Worm (Caenorhabditis elegans): ENCODE measurements around the gene R05D3.9.
A peak's percentile ranks its signal among the peaks of the same experiment; 100 is the strongest.
"Not testable (repeated sequence)": the region's sequence is repeated elsewhere in the genome, so short reads cannot be mapped to it uniquely, and the experiment has no call there.

The R05D3.9 gene

ce11 chrIII:8347822-8348221 lies 20.7 kb downstream of the R05D3.9 start, which contains the start of gene clc-29:
clc-29 (minus strand) TSS chrIII:8347922.
- TF ChIP-seq lin-38, tra-1, nhr-41 (GFP tag; IDR thresholded peaks at IDR 0.05): not testable (repeated sequence)

ce11 chrIII:8344283-8344682 lies 24.2 kb downstream of the R05D3.9 start, which contains the start of gene ZC262.7:
ZC262.7 (minus strand) TSS chrIII:8344336.
- TF ChIP-seq snpc-1.2 (GFP tag; IDR thresholded peaks at IDR 0.05) (peak; percentile 17; the same call in 1 of the 2 replicates), mdt-29 (GFP tag; IDR thresholded peaks at IDR 0.05) (peak; percentile 72), lin-1 (GFP tag; IDR thresholded peaks at IDR 0.05) (peak; percentile 62; the same call in 1 of the 2 replicates), arid-1 (GFP tag; conservative IDR thresholded peaks at IDR 0.05) (peak; percentile 44; the same call in 1 of the 2 replicates), Y48G9A.11 (GFP tag; IDR thresholded peaks at IDR 0.05) (peak; percentile 37; the same call in 1 of the 2 replicates)

- TF ChIP-seq duxl-1 (tag; optimal IDR thresholded peaks at IDR 0.05; ENCODE audit: poor library complexity); egl-43 (GFP tag; IDR thresholded peaks at IDR 0.05); F37D6.2 (tag; optimal IDR thresholded peaks at IDR 0.05): not testable (repeated sequence)
Observed at ce11 chrIII:8339372-8339771, 29.1 kb downstream of the R05D3.9 start, which contains the start of gene clc-28. clc-28 (minus strand) TSS chrIII:8339472.

ce11 chrIII:8335585-8335984 lies 32.9 kb downstream of the R05D3.9 start:
- TF ChIP-seq set-16 (GFP tag; IDR thresholded peaks at IDR 0.05): peak; percentile 78

ce11 chrIII:8334432-8334831 lies 34.1 kb downstream of the R05D3.9 start, which contains the start of gene ZC262.4:
ZC262.4 (minus strand) TSS chrIII:8334532.
- TF ChIP-seq ztf-7 (tag; optimal IDR thresholded peaks at IDR 0.05) (no peak), lin-1 (GFP tag; IDR thresholded peaks at IDR 0.05) (no peak), zip-11 (GFP tag; IDR thresholded peaks at IDR 0.05) (no peak), fkh-10 (GFP tag; optimal IDR thresholded peaks at IDR 0.05) (no peak), cey-2 (tag; optimal IDR thresholded peaks at IDR 0.05; ENCODE audit: borderline replicate concordance, insufficient read depth) (no peak), F10B5.3 (tag; optimal IDR thresholded peaks at IDR 0.05) (no peak), ceh-82 (tag; optimal IDR thresholded peaks at IDR 0.05) (no peak), jun-1 (tag; optimal IDR thresholded peaks at IDR 0.05) (no peak), snpc-4 (tag; optimal IDR thresholded peaks at IDR 0.05) (no peak), lin-13 (GFP tag; optimal IDR thresholded peaks at IDR 0.05) (no peak), lin-38 (GFP tag; IDR thresholded peaks at IDR 0.05) (no peak), mdt-29 (GFP tag; IDR thresholded peaks at IDR 0.05) (no peak), daf-8 (GFP tag; IDR thresholded peaks at IDR 0.05) (no peak), F37D6.2 (tag; optimal IDR thresholded peaks at IDR 0.05) (no peak), tag-97 (GFP tag; IDR thresholded peaks at IDR 0.05) (no peak)

ce11 chrIII:8331779-8332178 lies 36.7 kb downstream of the R05D3.9 start, which contains the start of the genes mrps-18A and ZC262.2:
mrps-18A (minus strand) TSS chrIII:8331919.
ZC262.2 (plus strand) TSS chrIII:8332062.
- TF ChIP-seq pha-4 (GFP tag; IDR thresholded peaks at IDR 0.05) (no peak), pha-4 (tag; optimal IDR thresholded peaks at IDR 0.05) (no peak), zip-11 (GFP tag; IDR thresholded peaks at IDR 0.05) (no peak), arid-1 (GFP tag; conservative IDR thresholded peaks at IDR 0.05) (no peak), daf-16 (GFP tag; optimal IDR thresholded peaks at IDR 0.05) (no peak), daf-16 (tag; optimal IDR thresholded peaks at IDR 0.05) (peak; percentile 40), daf-12 (tag; optimal IDR thresholded peaks at IDR 0.05) (no peak), nhr-77 (tag; optimal IDR thresholded peaks at IDR 0.05) (no peak), nhr-102 (tag; optimal IDR thresholded peaks at IDR 0.05) (no peak), F26F4.8 (GFP tag; conservative IDR thresholded peaks at IDR 0.05) (no peak), jun-1 (tag; optimal IDR thresholded peaks at IDR 0.05) (no peak), R02D3.7 (tag; optimal IDR thresholded peaks at IDR 0.05) (no peak), ceh-82 (tag; optimal IDR thresholded peaks at IDR 0.05) (no peak), dmd-6 (GFP tag; IDR thresholded peaks at IDR 0.05) (no peak), duxl-1 (tag; optimal IDR thresholded peaks at IDR 0.05; ENCODE audit: poor library complexity) (no peak), vab-7 (GFP tag; IDR thresholded peaks at IDR 0.05) (no peak), hlh-11 (tag; optimal IDR thresholded peaks at IDR 0.05) (no peak), ztf-11 (tag; optimal IDR thresholded peaks at IDR 0.05) (no peak), nhr-76 (tag; optimal IDR thresholded peaks at IDR 0.05) (no peak), daf-8 (GFP tag; IDR thresholded peaks at IDR 0.05) (no peak), aha-1 (tag) (no peak), dmd-9 (GFP tag; IDR thresholded peaks at IDR 0.05) (no peak), ceh-20 (GFP tag; IDR thresholded peaks at IDR 0.05) (no peak), ctbp-1 (GFP tag; IDR thresholded peaks at IDR 0.05) (no peak)
